Fruit fly (Drosophila melanogaster): ENCODE results near the gene Nup35.

DNA sequence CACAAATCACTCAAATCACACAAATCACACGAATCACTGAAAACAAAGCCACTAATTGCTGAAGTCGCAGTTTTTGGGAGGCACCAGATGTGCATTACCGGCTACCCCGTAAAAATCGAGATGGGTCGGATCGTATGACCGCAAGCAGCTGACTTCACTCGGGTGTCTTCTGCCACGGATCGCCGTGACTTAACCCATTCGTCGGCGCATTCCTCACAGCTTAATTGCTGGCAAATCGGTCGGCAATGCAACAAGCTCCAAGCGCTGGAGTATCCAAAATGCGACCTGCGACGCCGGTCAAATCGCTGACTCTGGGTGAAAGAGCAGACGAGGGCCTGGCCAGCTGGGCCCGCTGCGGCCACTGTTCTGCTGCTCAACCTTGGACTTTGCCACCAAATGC lies 34.8 kb downstream of the Nup35 start:
- TF ChIP-seq CG16779 (tag; optimal IDR thresholded peaks at IDR 0.05): no peak
- TF ChIP-seq net (GFP tag; optimal IDR thresholded peaks at IDR 0.05): no peak
- TF ChIP-seq dac (GFP tag; optimal IDR thresholded peaks at IDR 0.05): no peak
- no peak for TF ChIP-seq Hr4 (GFP tag; optimal IDR thresholded peaks at IDR 0.05)
- no peak for TF ChIP-seq Gug (GFP tag; IDR thresholded peaks at IDR 0.05)
- TF ChIP-seq esn (GFP tag; optimal IDR thresholded peaks at IDR 0.05): no peak
- no peak for TF ChIP-seq Hr39 (GFP tag; optimal IDR thresholded peaks at IDR 0.05)
- no peak for TF ChIP-seq CG6276 (GFP tag; optimal IDR thresholded peaks at IDR 0.05)
- no peak for TF ChIP-seq dsx (GFP tag; optimal IDR thresholded peaks at IDR 0.05; ENCODE audit: poor library complexity, severe bottlenecking)
- TF ChIP-seq achi (GFP tag; optimal IDR thresholded peaks at IDR 0.05): no peak
- TF ChIP-seq Sox14 (GFP tag; optimal IDR thresholded peaks at IDR 0.05): no peak
